Worm (Caenorhabditis elegans) whole organism, L1 larva: ENCODE data around the gene ost-1.

Source experiments
- C34B4.2 ChIP-seq: sonication (generic microtip); optimal IDR thresholded peaks from 2 replicates; lab custom pipeline; 2017; ENCODE audit warnings: mild to moderate bottlenecking, missing genetic modification characterization, missing compliant biosample characterization
- F16B12.6 ChIP-seq: fragments of 150-350 bp; optimal IDR thresholded peaks from 2 replicates; lab custom pipeline; 2014; ENCODE audit warnings: missing biosample characterization, missing genetic modification characterization
- ama-1 ChIP-seq: fragments of 150-350 bp; optimal IDR thresholded peaks from 2 replicates; lab custom pipeline; 2014
- ceh-8 ChIP-seq: fragments of 200-800 bp; sonication (Bioruptor generic); optimal IDR thresholded peaks from 2 replicates; lab custom pipeline; 2018; ENCODE audit warnings: mild to moderate bottlenecking, missing genetic modification characterization, moderate library complexity, missing compliant biosample characterization
- ceh-82 ChIP-seq, 3 experiments: fragments of 150-350 bp in 1 of 3; sonication (generic microtip) in 2 of 3; optimal IDR thresholded peaks; 2 replicates each; lab custom pipeline; 2014 to 2017; ENCODE audit warnings: missing biosample characterization in 3 of 3, missing genetic modification characterization in 3 of 3
- ceh-90 ChIP-seq: sonication (generic microtip); optimal IDR thresholded peaks from 2 replicates; lab custom pipeline; 2016; ENCODE audit warnings: missing genetic modification characterization, missing compliant biosample characterization
- ces-1 ChIP-seq: fragments of 150-350 bp; optimal IDR thresholded peaks from 2 replicates; lab custom pipeline; 2014; ENCODE audit warnings: missing biosample characterization, missing genetic modification reagents, missing genetic modification characterization
- efl-1 ChIP-seq, 4 experiments: fragments of 150-350 bp; optimal IDR thresholded peaks in 3 of 4; peaks in 1 of 4; 1 replicate in 1 of 4; 2 replicates in 3 of 4; lab custom pipeline; 2014; ENCODE audit warnings: missing biosample characterization in 2 of 4, missing genetic modification characterization in 2 of 4, missing genetic modification reagents in 2 of 4
- egl-27 ChIP-seq, 2 experiments: fragments of 150-350 bp in 1 of 2; sonication (generic microtip); optimal IDR thresholded peaks; 3 replicates each; lab custom pipeline; 2017 to 2018; ENCODE audit warnings: missing biosample characterization in 2 of 2, missing genetic modification characterization in 2 of 2, missing genetic modification reagents in 2 of 2
- elt-2 ChIP-seq: sonication (generic microtip); optimal IDR thresholded peaks from 2 replicates; lab custom pipeline; 2016; ENCODE audit warnings: missing genetic modification characterization, mild to moderate bottlenecking, inconsistent platforms, missing compliant biosample characterization, missing genetic modification reagents
- fkh-10 ChIP-seq: sonication (generic microtip); optimal IDR thresholded peaks from 2 replicates; lab custom pipeline; 2017; ENCODE audit warnings: missing biosample characterization, missing genetic modification reagents, missing genetic modification characterization
- fkh-4 ChIP-seq: sonication (generic microtip); optimal IDR thresholded peaks from 2 replicates; lab custom pipeline; 2016; ENCODE audit warnings: missing compliant biosample characterization, missing genetic modification characterization, borderline replicate concordance
- fkh-8 ChIP-seq: sonication (generic microtip); optimal IDR thresholded peaks from 2 replicates; lab custom pipeline; 2016; ENCODE audit warnings: mild to moderate bottlenecking, missing genetic modification characterization, missing compliant biosample characterization
- fos-1 ChIP-seq: fragments of 150-350 bp; optimal IDR thresholded peaks from 2 replicates; lab custom pipeline; 2014; ENCODE audit warnings: missing biosample characterization, missing genetic modification characterization
- grh-1 ChIP-seq: fragments of 200-800 bp; sonication (Bioruptor generic); IDR thresholded peaks from 2 replicates; pipeline ENCODE4 v1.3.6; 2022; ENCODE audit warnings: missing genetic modification reagents, missing genetic modification characterization, missing compliant biosample characterization
- hlh-17 ChIP-seq: fragments of 200-800 bp; sonication (Bioruptor generic); optimal IDR thresholded peaks from 2 replicates; lab custom pipeline; 2018; ENCODE audit warnings: missing genetic modification characterization, mild to moderate bottlenecking, missing compliant biosample characterization, moderate library complexity, borderline replicate concordance
- irx-1 ChIP-seq: sonication (generic microtip); optimal IDR thresholded peaks from 2 replicates; lab custom pipeline; 2016; ENCODE audit warnings: missing genetic modification characterization, missing compliant biosample characterization
- jun-1 ChIP-seq: fragments of 150-350 bp; optimal IDR thresholded peaks from 2 replicates; lab custom pipeline; 2014; ENCODE audit warnings: missing biosample characterization, missing genetic modification reagents, missing genetic modification characterization
- lin-13 ChIP-seq: fragments of 150-350 bp; optimal IDR thresholded peaks from 2 replicates; lab custom pipeline; 2014; ENCODE audit warnings: missing biosample characterization, missing genetic modification reagents, missing genetic modification characterization
- lin-14 ChIP-seq: fragments of 200-800 bp; sonication (Bioruptor generic); optimal IDR thresholded peaks from 2 replicates; lab custom pipeline; 2018; ENCODE audit warnings: mild to moderate bottlenecking, missing genetic modification characterization, moderate library complexity, missing compliant biosample characterization
- lin-35 ChIP-seq, 2 experiments: fragments of 150-350 bp; optimal IDR thresholded peaks; 2 replicates each; lab custom pipeline; 2014; ENCODE audit warnings: missing biosample characterization in 2 of 2, missing genetic modification characterization in 2 of 2, missing genetic modification reagents in 2 of 2
- lin-39 ChIP-seq: fragments of 150-350 bp; optimal IDR thresholded peaks from 2 replicates; lab custom pipeline; 2014; ENCODE audit warnings: missing biosample characterization, missing genetic modification reagents, missing genetic modification characterization
- lir-3 ChIP-seq: sonication (generic microtip); optimal IDR thresholded peaks from 2 replicates; lab custom pipeline; 2016; ENCODE audit warnings: mild to moderate bottlenecking, missing genetic modification characterization, moderate library complexity, missing compliant biosample characterization; ENCODE audit not compliant: poor library complexity
- nhr-12 ChIP-seq: sonication (generic microtip); optimal IDR thresholded peaks from 2 replicates; lab custom pipeline; 2017; ENCODE audit warnings: missing biosample characterization, missing genetic modification characterization
- nhr-28 ChIP-seq: fragments of 150-350 bp; optimal IDR thresholded peaks from 2 replicates; lab custom pipeline; 2014; ENCODE audit warnings: missing biosample characterization, missing genetic modification characterization
- nhr-47 ChIP-seq: sonication (generic microtip); optimal IDR thresholded peaks from 2 replicates; lab custom pipeline; 2016; ENCODE audit warnings: mild to moderate bottlenecking, missing genetic modification characterization, moderate library complexity, missing compliant biosample characterization
- nhr-71 ChIP-seq: sonication (generic microtip); optimal IDR thresholded peaks from 2 replicates; lab custom pipeline; 2016; ENCODE audit warnings: mild to moderate bottlenecking, missing genetic modification characterization, moderate library complexity, missing compliant biosample characterization
- nhr-84 ChIP-seq: sonication (generic microtip); optimal IDR thresholded peaks from 2 replicates; lab custom pipeline; 2017; ENCODE audit warnings: missing biosample characterization, missing genetic modification characterization
- pag-3 ChIP-seq: sonication (generic microtip); optimal IDR thresholded peaks from 2 replicates; lab custom pipeline; 2017; ENCODE audit warnings: missing genetic modification characterization, mild to moderate bottlenecking, missing compliant biosample characterization, antibody characterized with exemption, borderline replicate concordance; ENCODE audit not compliant: insufficient read depth
- rnt-1 ChIP-seq: sonication (generic microtip); optimal IDR thresholded peaks from 2 replicates; lab custom pipeline; 2016; ENCODE audit warnings: mild to moderate bottlenecking, missing genetic modification characterization, moderate library complexity, missing compliant biosample characterization
- snpc-4 ChIP-seq: fragments of 150-350 bp; optimal IDR thresholded peaks from 2 replicates; lab custom pipeline; 2014; ENCODE audit warnings: missing biosample characterization, missing genetic modification characterization
- snu-23 ChIP-seq: sonication (generic microtip); optimal IDR thresholded peaks from 2 replicates; lab custom pipeline; 2016; ENCODE audit warnings: missing genetic modification characterization, missing compliant biosample characterization
- sptf-1 ChIP-seq: fragments of 150-350 bp; optimal IDR thresholded peaks from 2 replicates; lab custom pipeline; 2014; ENCODE audit warnings: missing biosample characterization, missing genetic modification characterization
- sup-37 ChIP-seq: fragments of 200-800 bp; sonication (Bioruptor generic); optimal IDR thresholded peaks from 2 replicates; lab custom pipeline; 2018; ENCODE audit warnings: mild to moderate bottlenecking, missing genetic modification characterization, missing compliant biosample characterization
- swsn-7 ChIP-seq: sonication (generic microtip); optimal IDR thresholded peaks from 2 replicates; lab custom pipeline; 2016; ENCODE audit warnings: missing genetic modification characterization, missing compliant biosample characterization
- tlp-1 ChIP-seq: fragments of 150-350 bp; optimal IDR thresholded peaks from 2 replicates; lab custom pipeline; 2014; ENCODE audit warnings: missing biosample characterization, missing genetic modification characterization
- unc-130 ChIP-seq: fragments of 150-350 bp; optimal IDR thresholded peaks from 2 replicates; lab custom pipeline; 2017; ENCODE audit warnings: missing biosample characterization, missing genetic modification characterization, inconsistent platforms
- unc-98 ChIP-seq: fragments of 200-800 bp; sonication (Bioruptor generic); IDR thresholded peaks from 2 replicates; pipeline ENCODE4 v1.3.6; 2022; ENCODE audit warnings: missing genetic modification characterization, missing compliant biosample characterization
- vab-15 ChIP-seq: sonication (generic microtip); optimal IDR thresholded peaks from 2 replicates; lab custom pipeline; 2017; ENCODE audit warnings: missing genotype, mild to moderate bottlenecking, missing genetic modification characterization, missing compliant biosample characterization
- ztf-11 ChIP-seq, 2 experiments: sonication (generic microtip); optimal IDR thresholded peaks; 2 replicates each; lab custom pipeline; 2016 to 2017; ENCODE audit warnings: missing genetic modification characterization in 2 of 2, missing biosample characterization in 1 of 2, missing compliant biosample characterization in 1 of 2
- ztf-4 ChIP-seq: fragments of 150-350 bp; optimal IDR thresholded peaks from 2 replicates; lab custom pipeline; 2014; ENCODE audit warnings: missing biosample characterization, missing genetic modification characterization

Gene ost-1

ce11 chrIV:1064289-1064848, 42.8 kb upstream of the ost-1 start:
- no peak for TF ChIP-seq efl-1 (optimal IDR thresholded peaks at IDR 0.05; lab: Kevin White, UChicago)
- peak in 1 of 2 experiments; percentile 38 for TF ChIP-seq efl-1 (GFP tag; optimal IDR thresholded peaks at IDR 0.05 in 1 of 2; lab: Kevin White, UChicago)
- TF ChIP-seq pag-3 = no peak
- TF ChIP-seq tlp-1 (tag; lab: Kevin White, UChicago) = no peak
- no peak for TF ChIP-seq ces-1 (GFP tag; lab: Kevin White, UChicago)

ce11 chrIV:1065569-1065968, 41.6 kb upstream of the ost-1 start:
- TF ChIP-seq ztf-4 (tag; lab: Kevin White, UChicago) = peak; percentile 30
- no peak for TF ChIP-seq vab-15

- TF ChIP-seq irx-1 (tag; lab: Kevin White, UChicago) (no peak), lin-39 (no peak), fkh-4 (tag; lab: Kevin White, UChicago) (no peak), ceh-82 (tag; optimal IDR thresholded peaks at IDR 0.05; lab: Kevin White, UChicago) (peak in 1 of 3 experiments; percentile 42), C34B4.2 (tag; lab: Kevin White, UChicago) (no peak), unc-130 (tag; lab: Kevin White, UChicago) (no peak), ceh-8 (GFP tag; lab: Kevin White, UChicago) (peak; percentile 52), lin-13 (no peak), efl-1 (optimal IDR thresholded peaks at IDR 0.05; lab: Kevin White, UChicago) (no peak), efl-1 (GFP tag; optimal IDR thresholded peaks at IDR 0.05 in 1 of 2; lab: Kevin White, UChicago) (peak in 1 of 2 experiments; percentile 78), snu-23 (GFP tag; lab: Kevin White, UChicago) (no peak), ztf-4 (tag; lab: Kevin White, UChicago) (peak; percentile 56), jun-1 (tag; lab: Kevin White, UChicago) (peak; percentile 57), nhr-12 (tag; lab: Kevin White, UChicago) (no peak), egl-27 (tag; optimal IDR thresholded peaks at IDR 0.05; lab: Kevin White, UChicago) (no peak)
Observed at ce11 chrIV:1067430-1067829, 39.8 kb upstream of the ost-1 start, which contains the start of gene znf-782. Gene znf-782, minus strand, starts transcription at chrIV:1067525.

- no peak for TF ChIP-seq fkh-10 (GFP tag; lab: Kevin White, UChicago)
- no peak for TF ChIP-seq elt-2 (tag; lab: Kevin White, UChicago)
- TF ChIP-seq C34B4.2 (tag; lab: Kevin White, UChicago) = no peak
- TF ChIP-seq nhr-71 = no peak
- no peak for TF ChIP-seq ama-1
- TF ChIP-seq lin-14 (GFP tag; lab: Kevin White, UChicago) = no peak
- TF ChIP-seq lin-13 = no peak
- TF ChIP-seq lir-3 (tag; lab: Kevin White, UChicago) = no peak
- TF ChIP-seq rnt-1 (tag; lab: Kevin White, UChicago) = no peak
- no peak for TF ChIP-seq nhr-28 (tag; lab: Kevin White, UChicago)
- TF ChIP-seq nhr-12 (tag; lab: Kevin White, UChicago) = no peak
- TF ChIP-seq fkh-8 = no peak
- no peak for TF ChIP-seq swsn-7 (tag; lab: Kevin White, UChicago)
- no peak for TF ChIP-seq snpc-4 (tag; lab: Kevin White, UChicago)
- no peak for TF ChIP-seq fos-1
- TF ChIP-seq ceh-90 (tag; lab: Kevin White, UChicago) = no peak
- no peak for TF ChIP-seq unc-130 (tag; lab: Kevin White, UChicago)
- no peak for TF ChIP-seq nhr-47
- no peak for TF ChIP-seq jun-1 (tag; lab: Kevin White, UChicago)
- TF ChIP-seq, all 84 proteins: peak for 0
Observed at ce11 chrIV:1068730-1069244, 38.4 kb upstream of the ost-1 start.

- no peak for TF ChIP-seq lin-39
- peak; percentile 73 for TF ChIP-seq fos-1
- peak; percentile 36 for TF ChIP-seq snpc-4 (tag; lab: Kevin White, UChicago)
- TF ChIP-seq grh-1 (GFP tag; lab: Robert Waterston, UW) = no peak
- TF ChIP-seq nhr-12 (tag; lab: Kevin White, UChicago) = no peak
- no peak for TF ChIP-seq unc-98
- TF ChIP-seq lin-35 (GFP tag; optimal IDR thresholded peaks at IDR 0.05; lab: Kevin White, UChicago) = peak in 1 of 2 experiments; percentile 62
- TF ChIP-seq unc-130 (tag; lab: Kevin White, UChicago) = peak; percentile 49
- no peak for TF ChIP-seq nhr-84 (tag; lab: Kevin White, UChicago)
- TF ChIP-seq ztf-11 (tag; optimal IDR thresholded peaks at IDR 0.05; lab: Kevin White, UChicago) = no peak
- peak; percentile 22 for TF ChIP-seq pag-3
- no peak for TF ChIP-seq vab-15
- peak; percentile 10 for TF ChIP-seq F16B12.6 (tag; lab: Kevin White, UChicago)
- TF ChIP-seq egl-27 (tag; optimal IDR thresholded peaks at IDR 0.05; lab: Kevin White, UChicago) = peak; percentile 38 to 67
- no peak for TF ChIP-seq sptf-1 (tag; lab: Kevin White, UChicago)
- no peak for TF ChIP-seq sup-37
- TF ChIP-seq hlh-17 (GFP tag; lab: Kevin White, UChicago) = no peak
Observed at ce11 chrIV:1070383-1070782, 36.8 kb upstream of the ost-1 start.
